Worm (Caenorhabditis elegans): ENCODE data around the gene mdh-1.

mdh-1 gene

DNA sequence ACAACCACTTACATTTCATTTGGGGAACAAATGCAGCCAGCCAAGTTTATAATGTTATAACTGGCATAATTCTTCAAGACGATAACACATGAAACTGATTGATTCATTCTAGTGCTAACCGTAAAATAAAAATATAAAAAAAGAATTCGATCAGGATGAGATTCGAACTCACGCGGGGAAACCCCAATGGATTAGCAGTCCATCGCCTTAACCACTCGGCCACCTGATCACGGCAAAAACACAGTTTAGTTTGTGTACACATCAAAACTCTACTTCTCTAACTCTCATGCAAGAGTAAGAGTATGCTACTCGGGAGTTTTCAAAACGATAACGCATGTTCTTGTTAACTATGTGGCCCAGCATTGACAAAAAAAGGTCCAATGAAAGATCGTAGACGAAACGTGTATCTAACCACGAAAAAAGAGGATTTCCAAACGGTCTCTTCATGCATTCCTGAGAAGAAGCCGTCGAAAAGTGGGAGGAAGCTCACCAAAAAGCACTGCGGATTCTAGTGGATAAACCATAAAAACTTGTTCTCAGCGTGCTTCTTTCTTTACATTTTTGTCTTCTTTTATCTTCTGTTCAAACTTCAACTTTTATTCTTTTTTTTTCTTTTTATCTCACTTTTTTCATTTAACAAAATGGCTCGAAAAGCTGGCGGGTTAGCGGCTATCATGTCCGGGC lies 35.5 kb upstream of the mdh-1 start, which contains the start of gene twk-10 (continued):
- TF ChIP-seq ceh-100 (GFP tag; IDR thresholded peaks at IDR 0.05) (no peak), madf-3 (GFP tag; IDR thresholded peaks at IDR 0.05) (0 out of 2 replicates have a peak, but pooled peaks have one; percentile 55), T07F8.4 (tag; optimal IDR thresholded peaks at IDR 0.05) (peak; percentile 35), rcor-1 (GFP tag; IDR thresholded peaks at IDR 0.05) (peak; percentile 52; the same call in 1 of the 2 replicates), dpff-1 (tag; optimal IDR thresholded peaks at IDR 0.05) (no peak), tbx-9 (tag; optimal IDR thresholded peaks at IDR 0.05; ENCODE audit: borderline replicate concordance) (no peak), him-1 (tag; optimal IDR thresholded peaks at IDR 0.05) (peak; percentile 75), attf-5 (GFP tag; optimal IDR thresholded peaks at IDR 0.05) (peak; percentile 53), hlh-12 (tag; optimal IDR thresholded peaks at IDR 0.05) (no peak), zim-3 (tag; optimal IDR thresholded peaks at IDR 0.05) (no peak), sea-2 (GFP tag; IDR thresholded peaks at IDR 0.05) (no peak), nhr-179 (tag; optimal IDR thresholded peaks at IDR 0.05) (no peak)

DNA sequence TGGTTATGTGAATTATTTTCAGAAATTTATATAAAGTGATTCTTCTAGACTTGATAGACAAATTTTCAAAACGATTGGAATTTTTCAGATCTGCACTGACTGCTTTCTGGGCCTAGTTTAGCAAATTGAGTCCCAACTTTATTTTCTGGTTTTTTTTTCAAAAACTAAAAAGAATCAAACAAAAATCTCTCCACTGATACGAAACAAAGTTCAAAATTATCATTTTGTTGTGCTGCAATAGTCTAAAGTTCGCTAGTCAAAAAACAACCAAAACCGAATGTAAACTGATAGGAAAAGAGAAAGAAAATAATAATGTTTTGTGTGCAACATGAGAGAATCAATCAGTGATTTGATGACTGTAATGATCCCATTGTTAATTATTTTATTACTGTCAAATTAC lies 33.5 kb upstream of the mdh-1 start, which contains the start of gene lipl-4:
lipl-4 (plus strand) TSS at position 301 of the 400 bp plus-strand sequence.
- TF ChIP-seq tbx-9 (tag; optimal IDR thresholded peaks at IDR 0.05; ENCODE audit: borderline replicate concordance) (no peak), F52B5.7 (tag; optimal IDR thresholded peaks at IDR 0.05) (no peak), attf-6 (GFP tag; IDR thresholded peaks at IDR 0.05) (no peak), Y67H2A.10 (GFP tag; conservative IDR thresholded peaks at IDR 0.05) (no peak), dpl-1 (GFP tag; optimal IDR thresholded peaks at IDR 0.05) (no peak), B0035.1 (tag; optimal IDR thresholded peaks at IDR 0.05) (no peak), nhr-27 (tag; optimal IDR thresholded peaks at IDR 0.05) (no peak), ztf-3 (GFP tag; optimal IDR thresholded peaks at IDR 0.05) (no peak), cebp-2 (GFP tag; IDR thresholded peaks at IDR 0.05) (no peak), hmg-1.2 (GFP tag; IDR thresholded peaks at IDR 0.05) (no peak), K11D2.4 (GFP tag; IDR thresholded peaks at IDR 0.05) (no peak), hlh-26 (GFP tag; conservative IDR thresholded peaks at IDR 0.05) (no peak), lsy-27 (tag; optimal IDR thresholded peaks at IDR 0.05; ENCODE audit: borderline replicate concordance, insufficient read depth) (no peak)

DNA sequence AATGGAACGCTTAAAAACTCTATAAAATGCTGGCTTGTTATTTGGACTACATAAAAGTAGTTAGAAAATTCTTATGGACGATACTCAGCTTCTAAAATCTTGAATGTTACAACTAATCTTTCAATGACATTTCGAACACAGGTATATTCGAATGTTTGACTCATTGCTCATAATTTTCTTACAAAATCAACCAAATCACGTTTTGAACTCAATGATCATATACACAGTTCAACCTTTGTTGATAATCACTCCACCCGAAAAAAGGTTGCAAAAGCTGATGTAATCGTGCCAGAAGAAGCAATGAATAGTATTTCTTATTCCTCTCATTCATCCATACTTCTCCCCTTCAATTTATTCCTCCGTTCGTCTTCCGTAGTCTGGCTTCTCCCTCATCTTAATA lies 32.8 kb upstream of the mdh-1 start, which contains the start of gene K04A8.20:
K04A8.20 (plus strand) TSS at position 301 of the 400 bp plus-strand sequence.
- TF ChIP-seq tbp1 (GFP tag; optimal IDR thresholded peaks at IDR 0.05) (no peak), madf-10 (tag; optimal IDR thresholded peaks at IDR 0.05) (no peak), nhr-179 (tag; optimal IDR thresholded peaks at IDR 0.05) (no peak), hmg-1.2 (GFP tag; IDR thresholded peaks at IDR 0.05) (no peak), Y95B8A.8 (GFP tag; IDR thresholded peaks at IDR 0.05) (no peak), C17E4.6 (GFP tag; IDR thresholded peaks at IDR 0.05) (no peak), F37B4.10 (GFP tag; IDR thresholded peaks at IDR 0.05) (no peak), xnd-1 (tag; optimal IDR thresholded peaks at IDR 0.05) (no peak), lin-54 (GFP tag; optimal IDR thresholded peaks at IDR 0.05) (no peak), ccch-3 (GFP tag; optimal IDR thresholded peaks at IDR 0.05) (no peak), egl-18 (GFP tag; IDR thresholded peaks at IDR 0.05) (no peak), unc-62 (GFP tag; optimal IDR thresholded peaks at IDR 0.05) (no peak), hsf-1 (GFP tag; IDR thresholded peaks at IDR 0.05) (no peak), Y56A3A.18 (GFP tag; IDR thresholded peaks at IDR 0.05) (no peak), mcd-1 (GFP tag; IDR thresholded peaks at IDR 0.05) (no peak), somi-1 (GFP tag; optimal IDR thresholded peaks at IDR 0.05) (no peak), ztf-25 (GFP tag; IDR thresholded peaks at IDR 0.05) (no peak), die-1 (tag; optimal IDR thresholded peaks at IDR 0.05) (no peak), snpc-3.4 (tag; optimal IDR thresholded peaks at IDR 0.05) (no peak), bed-1 (GFP tag; IDR thresholded peaks at IDR 0.05) (no peak)

Measured in whole organism, young adult.